Worm (Caenorhabditis elegans) whole organism, L4/young adult: ENCODE results near the gene ZC477.4.

ENCODE experiments used
- dao-5 ChIP-seq: sonication (generic microtip); optimal IDR thresholded peaks from 2 replicates; lab custom pipeline; 2016; ENCODE audit warnings: missing genotype, missing genetic modification characterization, moderate library complexity, missing compliant biosample characterization
- him-1 ChIP-seq: sonication (generic microtip); optimal IDR thresholded peaks from 2 replicates; lab custom pipeline; 2016; ENCODE audit warnings: missing genotype, missing genetic modification reagents, missing genetic modification characterization, missing compliant biosample characterization

DNA sequence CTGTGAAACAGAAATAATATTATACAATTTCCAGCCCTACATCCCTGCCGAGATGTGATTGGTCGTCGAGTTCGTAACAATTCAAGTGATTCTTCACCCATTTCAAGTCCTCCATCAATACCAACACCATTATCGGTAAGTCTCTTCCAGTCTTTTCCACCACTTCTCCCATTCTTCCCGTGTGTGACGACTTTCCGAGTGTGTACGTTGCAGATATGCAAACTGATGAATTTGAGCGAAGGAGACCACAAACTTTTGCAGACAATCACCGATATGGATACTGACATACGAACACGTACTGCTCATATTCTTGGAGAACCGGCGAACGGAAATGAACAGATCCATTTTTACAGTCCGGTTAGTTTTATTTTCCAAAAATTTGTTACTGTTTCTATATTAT, 47.1 kb downstream of the ZC477.4 start:
- no peak for TF ChIP-seq dao-5
- TF ChIP-seq him-1 (tag; lab: Kevin White, UChicago), result no peak
